Worm (Caenorhabditis elegans): ENCODE data around the gene F11D11.4.

Gene F11D11.4

ce11 chrV:18782747-18783146 is 21.6 kb downstream of the F11D11.4 start (continued):
- peak; percentile 4 for TF ChIP-seq nhr-48 (tag; optimal IDR thresholded peaks at IDR 0.05)
- TF ChIP-seq nhr-42 (GFP tag; IDR thresholded peaks at IDR 0.05) = no peak
- TF ChIP-seq D1046.2 (GFP tag; IDR thresholded peaks at IDR 0.05) = no peak
- peak; percentile 25 for TF ChIP-seq mep-1 (tag; optimal IDR thresholded peaks at IDR 0.05)
- 0 out of 2 replicates have a peak, but pooled peaks have one; percentile 20 for TF ChIP-seq ceh-20 (GFP tag; IDR thresholded peaks at IDR 0.05)
- peak; percentile 3 for TF ChIP-seq hlh-30 (tag; optimal IDR thresholded peaks at IDR 0.05; ENCODE audit: insufficient read depth)
- TF ChIP-seq pha-4 (GFP tag; IDR thresholded peaks at IDR 0.05) = no peak
- TF ChIP-seq pha-4 (tag; optimal IDR thresholded peaks at IDR 0.05) = no peak
- TF ChIP-seq cey-2 (tag; optimal IDR thresholded peaks at IDR 0.05; ENCODE audit: borderline replicate concordance, insufficient read depth) = no peak
- no peak for TF ChIP-seq mes-2 (tag; optimal IDR thresholded peaks at IDR 0.05; ENCODE audit: poor library complexity, severe bottlenecking)
- no peak for TF ChIP-seq ztf-7 (tag; optimal IDR thresholded peaks at IDR 0.05)
- no peak for TF ChIP-seq fos-1 (tag; optimal IDR thresholded peaks at IDR 0.05)
- TF ChIP-seq nhr-77 (tag; optimal IDR thresholded peaks at IDR 0.05) = peak; percentile 2
- TF ChIP-seq zfp-2 (tag; optimal IDR thresholded peaks at IDR 0.05) = no peak

- 0 out of 2 replicates have a peak, but pooled peaks have one; percentile 9 for TF ChIP-seq set-16 (GFP tag; IDR thresholded peaks at IDR 0.05)
- TF ChIP-seq hif-1 (tag; optimal IDR thresholded peaks at IDR 0.05) = no peak
- no peak for TF ChIP-seq lsy-2 (tag; optimal IDR thresholded peaks at IDR 0.05)
Observed at ce11 chrV:18783474-18783873, 22.3 kb downstream of the F11D11.4 start, which contains the start of gene Y17D7B.10. TSS of gene Y17D7B.10 (plus strand) at chrV:18783716.

ce11 chrV:18786694-18787093 is 25.5 kb downstream of the F11D11.4 start, which contains the start of gene Y17D7B.3:
TSS of gene Y17D7B.3 (minus strand) at chrV:18786794.
- no peak for TF ChIP-seq snpc-1.2 (GFP tag; IDR thresholded peaks at IDR 0.05)
- TF ChIP-seq set-16 (GFP tag; IDR thresholded peaks at IDR 0.05) = no peak
- TF ChIP-seq mdt-29 (GFP tag; IDR thresholded peaks at IDR 0.05) = no peak

- TF ChIP-seq aha-1 (tag) (no peak), dmd-6 (GFP tag; IDR thresholded peaks at IDR 0.05) (peak; percentile 39), zip-2 (tag; optimal IDR thresholded peaks at IDR 0.05) (peak; percentile 73), ceh-82 (tag; optimal IDR thresholded peaks at IDR 0.05) (no peak), nhr-6 (tag; optimal IDR thresholded peaks at IDR 0.05) (peak; percentile 62)
Observed at ce11 chrV:18787417-18787918, 26.3 kb downstream of the F11D11.4 start, which contains the start of gene Y17D7B.2. TSS of gene Y17D7B.2 (plus strand) at chrV:18787739.

ce11 chrV:18790658-18791057 is 29.5 kb downstream of the F11D11.4 start, which contains the start of gene nhr-231:
TSS of gene nhr-231 (plus strand) at chrV:18790958.
- TF ChIP-seq aha-1 (tag) (peak; percentile 4), ceh-32 (tag; optimal IDR thresholded peaks at IDR 0.05; ENCODE audit: poor library complexity) (no peak), lim-7 (GFP tag; IDR thresholded peaks at IDR 0.05) (no peak), lsy-2 (tag; optimal IDR thresholded peaks at IDR 0.05) (no peak), zfp-2 (tag; optimal IDR thresholded peaks at IDR 0.05) (no peak)

- TF ChIP-seq hlh-30 (tag; optimal IDR thresholded peaks at IDR 0.05; ENCODE audit: insufficient read depth) = peak; percentile 50
- TF ChIP-seq arid-1 (GFP tag; conservative IDR thresholded peaks at IDR 0.05) = no peak
- TF ChIP-seq ama-1 (optimal IDR thresholded peaks at IDR 0.05) = no peak
- peak; percentile 21 for TF ChIP-seq aha-1 (tag)
- no peak for TF ChIP-seq tra-1 (GFP tag; IDR thresholded peaks at IDR 0.05)
- TF ChIP-seq nhr-11 (tag; optimal IDR thresholded peaks at IDR 0.05) = no peak
- TF ChIP-seq pha-4 (GFP tag; IDR thresholded peaks at IDR 0.05) = no peak
- no peak for TF ChIP-seq pha-4 (tag; optimal IDR thresholded peaks at IDR 0.05)
- no peak for TF ChIP-seq daf-16 (GFP tag; optimal IDR thresholded peaks at IDR 0.05)
- peak; percentile 24 for TF ChIP-seq daf-16 (tag; optimal IDR thresholded peaks at IDR 0.05)
- TF ChIP-seq zip-2 (tag; optimal IDR thresholded peaks at IDR 0.05) = no peak
Observed at ce11 chrV:18800811-18801210, 39.6 kb downstream of the F11D11.4 start, which contains the start of gene nhr-170. TSS of gene nhr-170 (minus strand) at chrV:18800826.

All from whole organism, L4 larva.